Worm (Caenorhabditis elegans) whole organism, L2 larva: ENCODE measurements around the gene C06E4.2.

ENCODE experiments used
- R02D3.7 ChIP-seq: fragments of 150-350 bp; optimal IDR thresholded peaks from 2 replicates; lab custom pipeline; 2014; ENCODE audit warnings: missing biosample characterization, missing genetic modification characterization
- dmd-4 ChIP-seq: sonication (generic microtip); optimal IDR thresholded peaks from 2 replicates; lab custom pipeline; 2017; ENCODE audit warnings: missing biosample characterization, missing genetic modification characterization
- mdl-1 ChIP-seq, 2 experiments: fragments of 150-350 bp in 1 of 2; sonication (generic microtip) in 1 of 2; optimal IDR thresholded peaks; 2 replicates each; lab custom pipeline; 2017; ENCODE audit warnings: missing biosample characterization in 2 of 2, missing genetic modification characterization in 2 of 2
- peb-1 ChIP-seq: fragments of 150-350 bp; optimal IDR thresholded peaks from 2 replicates; lab custom pipeline; 2014; ENCODE audit warnings: missing biosample characterization, missing genetic modification characterization
- skn-1 ChIP-seq: sonication (generic microtip); optimal IDR thresholded peaks from 2 replicates; lab custom pipeline; 2017; ENCODE audit warnings: missing biosample characterization, missing genetic modification characterization
- snpc-4 ChIP-seq: fragments of 150-350 bp; optimal IDR thresholded peaks from 2 replicates; lab custom pipeline; 2014; ENCODE audit warnings: missing biosample characterization, missing genetic modification characterization
- unc-62 ChIP-seq: fragments of 150-350 bp; optimal IDR thresholded peaks from 2 replicates; lab custom pipeline; 2014; ENCODE audit warnings: missing biosample characterization, missing genetic modification reagents, missing genetic modification characterization
- zag-1 ChIP-seq: fragments of 150-350 bp; optimal IDR thresholded peaks from 2 replicates; lab custom pipeline; 2014; ENCODE audit warnings: missing biosample characterization, missing genetic modification characterization
- ztf-1 ChIP-seq: fragments of 200-800 bp; sonication (Bioruptor generic); conservative IDR thresholded peaks from 2 replicates; pipeline ENCODE4 v1.3.6; 2022; ENCODE audit warnings: missing genetic modification characterization, missing compliant biosample characterization
- ztf-11 ChIP-seq: sonication (generic microtip); optimal IDR thresholded peaks from 2 replicates; lab custom pipeline; 2017; ENCODE audit warnings: missing biosample characterization, missing genetic modification characterization
- ztf-4 ChIP-seq: fragments of 150-350 bp; optimal IDR thresholded peaks from 2 replicates; lab custom pipeline; 2014; ENCODE audit warnings: missing biosample characterization, missing genetic modification characterization

ce11 chrIV:7320688-7321087 lies 43.9 kb downstream of the C06E4.2 start:
- no peak for TF ChIP-seq zag-1 (tag; lab: Kevin White, UChicago)
- TF ChIP-seq ztf-4 (tag; lab: Kevin White, UChicago): no peak
- no peak for TF ChIP-seq snpc-4 (tag; lab: Kevin White, UChicago)
- no peak for TF ChIP-seq ztf-11 (tag; lab: Kevin White, UChicago)
- TF ChIP-seq peb-1 (tag; lab: Kevin White, UChicago): no peak
- no peak for TF ChIP-seq dmd-4
- no peak for TF ChIP-seq ztf-1
- no peak for TF ChIP-seq skn-1
- TF ChIP-seq mdl-1 (tag; optimal IDR thresholded peaks at IDR 0.05; lab: Kevin White, UChicago): no peak
- no peak for TF ChIP-seq R02D3.7
- TF ChIP-seq unc-62 (GFP tag; lab: Kevin White, UChicago): no peak
